Worm (Caenorhabditis elegans) whole organism, late embryonic: ENCODE data around the gene glf-1.

Experiments used
- K02D7.2 ChIP-seq: sonication (generic microtip); optimal IDR thresholded peaks from 2 replicates; lab custom pipeline; 2017; ENCODE audit warnings: mild to moderate bottlenecking, missing genetic modification characterization, missing compliant biosample characterization
- T23F11.4 ChIP-seq: fragments of 200-800 bp; sonication (Bioruptor generic); optimal IDR thresholded peaks from 2 replicates; lab custom pipeline; 2018; ENCODE audit warnings: mild to moderate bottlenecking, missing genetic modification characterization, missing compliant biosample characterization
- ceh-18 ChIP-seq: sonication (generic microtip); optimal IDR thresholded peaks from 2 replicates; lab custom pipeline; 2016; ENCODE audit warnings: missing genetic modification characterization, missing compliant biosample characterization
- ceh-19 ChIP-seq: fragments of 200-800 bp; sonication (Bioruptor generic); optimal IDR thresholded peaks from 2 replicates; lab custom pipeline; 2018; ENCODE audit warnings: mild to moderate bottlenecking, missing genetic modification characterization, missing compliant biosample characterization
- ceh-2 ChIP-seq: sonication (generic microtip); optimal IDR thresholded peaks from 2 replicates; lab custom pipeline; 2016; ENCODE audit warnings: missing genotype, missing genetic modification characterization, missing compliant biosample characterization
- ceh-30 ChIP-seq: fragments of 150-350 bp; optimal IDR thresholded peaks from 2 replicates; lab custom pipeline; 2014; ENCODE audit warnings: missing biosample characterization, missing genetic modification characterization
- ceh-31 ChIP-seq: sonication (generic microtip); optimal IDR thresholded peaks from 2 replicates; lab custom pipeline; 2016; ENCODE audit warnings: missing genetic modification characterization, missing compliant biosample characterization
- ceh-34 ChIP-seq: sonication (generic microtip); optimal IDR thresholded peaks from 2 replicates; lab custom pipeline; 2016; ENCODE audit warnings: mild to moderate bottlenecking, missing genetic modification characterization, missing compliant biosample characterization
- ceh-48 ChIP-seq: sonication (generic microtip); optimal IDR thresholded peaks from 2 replicates; lab custom pipeline; 2016; ENCODE audit warnings: missing genetic modification characterization, inconsistent platforms, missing compliant biosample characterization
- ceh-9 ChIP-seq: sonication (generic microtip); optimal IDR thresholded peaks from 2 replicates; lab custom pipeline; 2016; ENCODE audit warnings: mild to moderate bottlenecking, missing genetic modification characterization, inconsistent platforms, missing compliant biosample characterization
- dmd-4 ChIP-seq: sonication (generic microtip); optimal IDR thresholded peaks from 2 replicates; lab custom pipeline; 2016; ENCODE audit warnings: borderline replicate concordance, missing genetic modification characterization, missing compliant biosample characterization
- dve-1 ChIP-seq: sonication (generic microtip); optimal IDR thresholded peaks from 2 replicates; lab custom pipeline; 2017; ENCODE audit warnings: antibody characterized with exemption, mild to moderate bottlenecking, missing genetic modification characterization, missing compliant biosample characterization
- elt-2 ChIP-seq: sonication (generic microtip); optimal IDR thresholded peaks from 2 replicates; lab custom pipeline; 2016; ENCODE audit warnings: missing genetic modification reagents, missing genetic modification characterization, missing compliant biosample characterization
- eyg-1 ChIP-seq: sonication (generic microtip); optimal IDR thresholded peaks from 2 replicates; lab custom pipeline; 2016; ENCODE audit warnings: missing genotype, missing genetic modification characterization, missing compliant biosample characterization
- fax-1 ChIP-seq: sonication (generic microtip); optimal IDR thresholded peaks from 2 replicates; lab custom pipeline; 2016; ENCODE audit warnings: missing genotype, missing genetic modification characterization, missing compliant biosample characterization
- gmeb-2 ChIP-seq: sonication (generic microtip); optimal IDR thresholded peaks from 2 replicates; lab custom pipeline; 2016; ENCODE audit warnings: missing genetic modification characterization, inconsistent platforms, missing compliant biosample characterization
- hlh-13 ChIP-seq: fragments of 200-800 bp; sonication (Bioruptor generic); optimal IDR thresholded peaks from 2 replicates; lab custom pipeline; 2018; ENCODE audit warnings: mild to moderate bottlenecking, missing genetic modification characterization, missing compliant biosample characterization
- hlh-15 ChIP-seq: sonication (generic microtip); optimal IDR thresholded peaks from 2 replicates; lab custom pipeline; 2016; ENCODE audit warnings: missing genetic modification characterization, missing compliant biosample characterization
- hlh-30 ChIP-seq: sonication (generic microtip); optimal IDR thresholded peaks from 2 replicates; lab custom pipeline; 2017; ENCODE audit warnings: antibody characterized with exemption, missing genetic modification characterization, missing compliant biosample characterization; ENCODE audit not compliant: insufficient read depth
- hlh-6 ChIP-seq: sonication (generic microtip); optimal IDR thresholded peaks from 2 replicates; lab custom pipeline; 2016; ENCODE audit warnings: missing genotype, missing genetic modification characterization, missing compliant biosample characterization
- madf-2 ChIP-seq: sonication (generic microtip); optimal IDR thresholded peaks from 2 replicates; lab custom pipeline; 2017; ENCODE audit warnings: missing genetic modification characterization, missing compliant biosample characterization
- mec-3 ChIP-seq: sonication (generic microtip); optimal IDR thresholded peaks from 2 replicates; lab custom pipeline; 2016; ENCODE audit warnings: borderline replicate concordance, missing genetic modification characterization, missing compliant biosample characterization
- nfya-1 ChIP-seq: sonication (generic microtip); optimal IDR thresholded peaks from 2 replicates; lab custom pipeline; 2017; ENCODE audit warnings: missing genetic modification characterization, mild to moderate bottlenecking, missing compliant biosample characterization, antibody characterized with exemption, moderate library complexity
- odd-2 ChIP-seq: sonication (generic microtip); optimal IDR thresholded peaks from 2 replicates; lab custom pipeline; 2017; ENCODE audit warnings: antibody characterized with exemption, mild to moderate bottlenecking, missing genetic modification characterization, missing compliant biosample characterization
- pag-3 ChIP-seq: sonication (generic microtip); optimal IDR thresholded peaks from 2 replicates; lab custom pipeline; 2016; ENCODE audit warnings: missing compliant biosample characterization, missing genetic modification characterization, borderline replicate concordance
- pros-1 ChIP-seq: fragments of 150-350 bp; optimal IDR thresholded peaks from 2 replicates; lab custom pipeline; 2014; ENCODE audit warnings: missing biosample characterization, missing genetic modification reagents, missing genetic modification characterization
- rnt-1 ChIP-seq: sonication (generic microtip); optimal IDR thresholded peaks from 2 replicates; lab custom pipeline; 2016; ENCODE audit warnings: missing genetic modification characterization, missing compliant biosample characterization
- sdc-2 ChIP-seq: sonication (generic microtip); optimal IDR thresholded peaks from 2 replicates; lab custom pipeline; 2016; ENCODE audit warnings: missing genotype, missing genetic modification characterization, missing compliant biosample characterization
- sox-2 ChIP-seq: fragments of 200-800 bp; sonication (Bioruptor generic); IDR thresholded peaks from 2 replicates; pipeline ENCODE4 v1.3.6; 2022; ENCODE audit warnings: missing genetic modification reagents, missing genetic modification characterization, missing compliant biosample characterization
- syd-9 ChIP-seq: sonication (generic microtip); optimal IDR thresholded peaks from 2 replicates; lab custom pipeline; 2016; ENCODE audit warnings: mild to moderate bottlenecking, missing genetic modification characterization, moderate library complexity, missing compliant biosample characterization
- tbx-2 ChIP-seq: sonication (generic microtip); optimal IDR thresholded peaks from 2 replicates; lab custom pipeline; 2016; ENCODE audit warnings: missing genetic modification characterization, missing compliant biosample characterization
- ttx-3 ChIP-seq: sonication (generic microtip); optimal IDR thresholded peaks from 2 replicates; lab custom pipeline; 2016; ENCODE audit warnings: missing genetic modification reagents, missing genetic modification characterization, missing compliant biosample characterization
- unc-3 ChIP-seq, 2 experiments: fragments of 200-800 bp in 1 of 2; sonication (Bioruptor generic) in 1 of 2; sonication (generic microtip) in 1 of 2; conservative IDR thresholded peaks in 1 of 2; optimal IDR thresholded peaks in 1 of 2; 2 replicates each; pipeline versions ENCODE4 v1.3.6 to Lab custom; 2016 to 2022; ENCODE audit warnings: missing compliant biosample characterization in 2 of 2, missing genetic modification characterization in 2 of 2, missing genetic modification reagents in 1 of 2
- unc-55 ChIP-seq: sonication (generic microtip); optimal IDR thresholded peaks from 2 replicates; lab custom pipeline; 2017; ENCODE audit warnings: missing biosample characterization, missing genetic modification reagents, missing genetic modification characterization
- zip-5 ChIP-seq: sonication (generic microtip); optimal IDR thresholded peaks from 2 replicates; lab custom pipeline; 2016; ENCODE audit warnings: missing genetic modification characterization, missing compliant biosample characterization

Gene glf-1

ce11 chrIV:5860762-5861161, 24.9 kb upstream of the glf-1 start (continued):
- no peak for TF ChIP-seq eyg-1 (tag; lab: Kevin White, UChicago)

ce11 chrIV:5865818-5866217, 19.8 kb upstream of the glf-1 start, which contains the start of gene spe-27:
spe-27 (minus strand) TSS chrIV:5865918.
- TF ChIP-seq ceh-18 (tag; lab: Kevin White, UChicago) (no peak), sox-2 (GFP tag; lab: Robert Waterston, UW) (no peak), fax-1 (tag; lab: Kevin White, UChicago) (no peak), mec-3 (tag; lab: Kevin White, UChicago) (no peak), dve-1 (tag; lab: Kevin White, UChicago) (no peak), nfya-1 (tag; lab: Kevin White, UChicago) (no peak), pros-1 (tag; lab: Kevin White, UChicago) (no peak), hlh-15 (tag; lab: Kevin White, UChicago) (no peak), elt-2 (no peak), ceh-48 (tag; lab: Kevin White, UChicago) (no peak), pag-3 (tag; lab: Kevin White, UChicago) (no peak), hlh-13 (GFP tag; lab: Kevin White, UChicago) (no peak)
- TF ChIP-seq, all 69 proteins: peak for 0

ce11 chrIV:5867189-5867588, 18.4 kb upstream of the glf-1 start, which contains the start of gene C06E7.88:
C06E7.88 (minus strand) TSS chrIV:5867289.
- TF ChIP-seq pros-1 (tag; lab: Kevin White, UChicago) (no peak), unc-55 (GFP tag; lab: Kevin White, UChicago) (no peak), unc-3 (GFP tag; conservative IDR thresholded peaks at IDR 0.05; lab: Robert Waterston, UW) (no peak), unc-3 (tag; optimal IDR thresholded peaks at IDR 0.05; lab: Kevin White, UChicago) (no peak), ceh-31 (no peak), syd-9 (no peak), sdc-2 (no peak), gmeb-2 (tag; lab: Kevin White, UChicago) (no peak), ceh-2 (no peak), ceh-34 (tag; lab: Kevin White, UChicago) (no peak), hlh-30 (tag; lab: Kevin White, UChicago) (no peak), ceh-30 (tag; lab: Kevin White, UChicago) (no peak)

ce11 chrIV:5869354-5869753, 16.3 kb upstream of the glf-1 start:
- no peak for TF ChIP-seq odd-2
- no peak for TF ChIP-seq ceh-9
- no peak for TF ChIP-seq K02D7.2
- no peak for TF ChIP-seq hlh-30 (tag; lab: Kevin White, UChicago)
- TF ChIP-seq zip-5, result no peak
- no peak for TF ChIP-seq ttx-3 (tag; lab: Kevin White, UChicago)
- no peak for TF ChIP-seq hlh-13 (GFP tag; lab: Kevin White, UChicago)
- no peak for TF ChIP-seq T23F11.4 (GFP tag; lab: Kevin White, UChicago)
- no peak for TF ChIP-seq hlh-6 (tag; lab: Kevin White, UChicago)
- no peak for TF ChIP-seq madf-2 (tag; lab: Kevin White, UChicago)
- TF ChIP-seq ceh-31, result no peak
- no peak for TF ChIP-seq dmd-4 (tag; lab: Kevin White, UChicago)
- no peak for TF ChIP-seq tbx-2 (tag; lab: Kevin White, UChicago)
- no peak for TF ChIP-seq rnt-1 (tag; lab: Kevin White, UChicago)
- TF ChIP-seq unc-3 (GFP tag; conservative IDR thresholded peaks at IDR 0.05; lab: Robert Waterston, UW), result no peak
- no peak for TF ChIP-seq unc-3 (tag; optimal IDR thresholded peaks at IDR 0.05; lab: Kevin White, UChicago)
- no peak for TF ChIP-seq ceh-19 (GFP tag; lab: Kevin White, UChicago)
- TF ChIP-seq unc-55 (GFP tag; lab: Kevin White, UChicago), result no peak
